Worm (Caenorhabditis elegans) whole organism, young adult: Measurements from ENCODE around the gene F35H10.3.

Source experiments
- C17E4.6 ChIP-seq: fragments of 200-800 bp; sonication (Bioruptor generic); IDR thresholded peaks from 2 replicates; pipeline ENCODE4 v1.3.6; 2022; ENCODE audit warnings: missing genetic modification reagents, missing genetic modification characterization, missing compliant biosample characterization
- ama-1 ChIP-seq, 3 experiments: fragments of 150-350 bp in 1 of 3; sonication (generic microtip) in 2 of 3; optimal IDR thresholded peaks; 2 replicates each; lab custom pipeline; 2014 to 2018; ENCODE audit warnings: missing biosample characterization in 2 of 3, missing genetic modification characterization in 2 of 3, missing genetic modification reagents in 2 of 3
- dpff-1 ChIP-seq: sonication (generic microtip); optimal IDR thresholded peaks from 2 replicates; lab custom pipeline; 2017; ENCODE audit warnings: mild to moderate bottlenecking, missing genetic modification characterization, missing compliant biosample characterization
- hlh-26 ChIP-seq: fragments of 200-800 bp; sonication (Bioruptor generic); conservative IDR thresholded peaks from 2 replicates; pipeline ENCODE4 v1.3.6; 2022; ENCODE audit warnings: missing genetic modification reagents, missing genetic modification characterization, missing compliant biosample characterization
- nhr-27 ChIP-seq: fragments of 200-800 bp; sonication (Bioruptor generic); optimal IDR thresholded peaks from 2 replicates; lab custom pipeline; 2018; ENCODE audit warnings: mild to moderate bottlenecking, missing genetic modification characterization, moderate library complexity, missing compliant biosample characterization
- sea-2 ChIP-seq: fragments of 200-800 bp; sonication (Bioruptor generic); IDR thresholded peaks from 2 replicates; pipeline ENCODE4 v1.3.6; 2022; ENCODE audit warnings: missing genetic modification characterization, missing compliant biosample characterization
- snpc-1.3 ChIP-seq: sonication (generic microtip); optimal IDR thresholded peaks from 2 replicates; lab custom pipeline; 2017; ENCODE audit warnings: missing genetic modification characterization, mild to moderate bottlenecking, missing compliant biosample characterization, antibody characterized with exemption, moderate library complexity, missing genotype, missing genetic modification reagents; ENCODE audit not compliant: insufficient read depth
- snpc-4 ChIP-seq, 5 experiments: fragments of 150-350 bp in 1 of 5; sonication (generic microtip) in 4 of 5; optimal IDR thresholded peaks; 2 replicates each; lab custom pipeline; 2014 to 2018; ENCODE audit warnings: missing genetic modification characterization in 5 of 5, missing biosample characterization in 3 of 5, antibody characterized with exemption in 2 of 5, mild to moderate bottlenecking in 2 of 5, missing compliant biosample characterization in 2 of 5, missing genotype in 2 of 5, moderate library complexity in 2 of 5, missing genetic modification reagents in 1 of 5
- tbp1 ChIP-seq: fragments of 200-800 bp; sonication (Bioruptor generic); optimal IDR thresholded peaks from 2 replicates; lab custom pipeline; 2018; ENCODE audit warnings: mild to moderate bottlenecking, missing genetic modification characterization, missing compliant biosample characterization
- unc-130 ChIP-seq: sonication (generic microtip); optimal IDR thresholded peaks from 2 replicates; lab custom pipeline; 2016; ENCODE audit warnings: missing genetic modification reagents, missing genetic modification characterization, missing compliant biosample characterization
- ztf-18 ChIP-seq: sonication (generic microtip); optimal IDR thresholded peaks from 2 replicates; lab custom pipeline; 2016; ENCODE audit warnings: missing genotype, mild to moderate bottlenecking, missing genetic modification characterization, missing compliant biosample characterization

DNA sequence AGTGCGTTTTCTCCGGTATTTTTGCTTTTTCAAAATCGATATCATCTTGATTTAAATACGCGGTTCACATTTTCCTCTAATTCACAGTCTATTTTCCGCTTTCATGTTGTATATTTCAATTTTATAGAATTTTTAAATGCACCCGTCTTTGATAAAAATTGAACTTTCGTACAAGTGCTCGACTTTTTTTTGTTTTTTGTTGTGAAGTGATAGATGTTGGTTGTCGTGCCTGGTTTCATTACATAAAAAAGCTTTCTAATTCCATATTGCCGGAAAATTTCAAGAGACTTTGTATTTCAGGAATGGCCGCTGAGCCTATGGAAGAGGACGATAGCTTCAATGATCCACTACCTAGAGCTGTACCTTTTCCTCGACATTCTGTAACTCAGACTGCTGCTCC, 37.4 kb downstream of the F35H10.3 start, which contains the start of gene D2096.12:
- TF ChIP-seq ama-1 (optimal IDR thresholded peaks at IDR 0.05; lab: Kevin White, UChicago) = no peak
- no peak for TF ChIP-seq ama-1 (GFP tag; optimal IDR thresholded peaks at IDR 0.05; lab: Kevin White, UChicago)
- TF ChIP-seq ztf-18 (tag; lab: Kevin White, UChicago) = no peak
- TF ChIP-seq snpc-1.3 (tag; lab: Kevin White, UChicago) = no peak
- no peak for TF ChIP-seq sea-2 (GFP tag; lab: Robert Waterston, UW)
- no peak for TF ChIP-seq C17E4.6
- TF ChIP-seq hlh-26 (GFP tag; lab: Robert Waterston, UW) = no peak
- TF ChIP-seq snpc-4 (GFP tag; optimal IDR thresholded peaks at IDR 0.05; lab: Kevin White, UChicago) = no peak
- no peak for TF ChIP-seq snpc-4 (tag; optimal IDR thresholded peaks at IDR 0.05; lab: Kevin White, UChicago)
- TF ChIP-seq tbp1 (GFP tag; lab: Kevin White, UChicago) = no peak
- TF ChIP-seq dpff-1 (tag; lab: Kevin White, UChicago) = no peak
- no peak for TF ChIP-seq unc-130 (GFP tag; lab: Kevin White, UChicago)
- no peak for TF ChIP-seq nhr-27 (tag; lab: Kevin White, UChicago)
